Worm (Caenorhabditis elegans): ENCODE measurements around the gene srg-10.

srg-10 gene

DNA sequence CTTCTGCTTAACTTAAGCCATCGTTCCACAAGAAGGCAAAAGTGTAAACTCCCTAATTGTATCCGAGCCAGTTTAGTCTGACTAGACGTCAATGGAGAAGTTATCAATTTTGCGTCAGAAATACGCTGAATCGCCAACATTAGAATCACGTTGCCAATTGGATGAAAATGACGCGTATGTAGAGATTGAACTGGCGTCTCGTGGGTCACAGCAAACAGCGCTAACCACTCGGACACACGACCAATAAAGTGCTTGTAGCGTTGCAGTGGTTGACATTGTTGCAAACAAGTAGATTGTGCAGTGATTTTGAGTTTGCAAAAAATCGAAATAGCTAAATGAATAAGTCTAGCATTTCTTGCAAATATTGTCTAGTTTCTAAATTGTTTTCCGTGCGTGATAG lies 12.0 kb downstream of the srg-10 start (continued):
- TF ChIP-seq blmp-1 (tag; optimal IDR thresholded peaks at IDR 0.05) (peak; percentile 14), lir-3 (tag; optimal IDR thresholded peaks at IDR 0.05; ENCODE audit: poor library complexity) (no peak), hlh-4 (tag; optimal IDR thresholded peaks at IDR 0.05) (no peak), lin-39 (tag; optimal IDR thresholded peaks at IDR 0.05) (no peak), dsc-1 (tag; optimal IDR thresholded peaks at IDR 0.05) (peak; percentile 73), dpl-1 (GFP tag; optimal IDR thresholded peaks at IDR 0.05) (peak; percentile 40 to 62 (median 58)), unc-130 (tag; optimal IDR thresholded peaks at IDR 0.05) (peak; percentile 76), egl-13 (tag; optimal IDR thresholded peaks at IDR 0.05) (no peak), nhr-12 (tag; optimal IDR thresholded peaks at IDR 0.05) (no peak), vab-15 (tag; optimal IDR thresholded peaks at IDR 0.05) (no peak), zip-4 (GFP tag; optimal IDR thresholded peaks at IDR 0.05) (peak; percentile 4), ceh-82 (tag; optimal IDR thresholded peaks at IDR 0.05) (peak; percentile 20 to 64 (median 61)), nhr-47 (tag; optimal IDR thresholded peaks at IDR 0.05) (peak; percentile 73), nhr-11 (tag; optimal IDR thresholded peaks at IDR 0.05) (no peak), xbp-1 (tag; optimal IDR thresholded peaks at IDR 0.05) (peak; percentile 61), fkh-4 (tag; optimal IDR thresholded peaks at IDR 0.05; ENCODE audit: borderline replicate concordance) (no peak), nhr-90 (tag; optimal IDR thresholded peaks at IDR 0.05; ENCODE audit: poor library complexity) (peak; percentile 85), nhr-71 (tag; optimal IDR thresholded peaks at IDR 0.05) (peak; percentile 82), F16B12.6 (tag; optimal IDR thresholded peaks at IDR 0.05) (no peak), unc-86 (tag; optimal IDR thresholded peaks at IDR 0.05) (peak; percentile 6), lin-14 (GFP tag; optimal IDR thresholded peaks at IDR 0.05) (peak; percentile 64), nhr-20 (tag; optimal IDR thresholded peaks at IDR 0.05) (peak; percentile 78), swsn-7 (tag; optimal IDR thresholded peaks at IDR 0.05) (peak; percentile 70), nhr-28 (tag; optimal IDR thresholded peaks at IDR 0.05) (no peak), nhr-77 (tag; optimal IDR thresholded peaks at IDR 0.05) (peak; percentile 66), Y116A8C.19 (tag; optimal IDR thresholded peaks at IDR 0.05; ENCODE audit: borderline replicate concordance) (no peak), nhr-85 (tag) (peak; percentile 68), snu-23 (GFP tag; optimal IDR thresholded peaks at IDR 0.05) (peak; percentile 87), pax-3 (tag; optimal IDR thresholded peaks at IDR 0.05) (peak; percentile 42), ztf-4 (tag; optimal IDR thresholded peaks at IDR 0.05) (peak; percentile 50), lin-35 (GFP tag; optimal IDR thresholded peaks at IDR 0.05) (peak; percentile 41 to 86), efl-3 (GFP tag; optimal IDR thresholded peaks at IDR 0.05) (no peak), aly-2 (tag; optimal IDR thresholded peaks at IDR 0.05) (peak; percentile 24), sup-37 (GFP tag; optimal IDR thresholded peaks at IDR 0.05) (peak; percentile 49), isw-1 (GFP tag; IDR thresholded peaks at IDR 0.05) (no peak), mef-2 (tag; optimal IDR thresholded peaks at IDR 0.05) (peak; percentile 5), fos-1 (tag; optimal IDR thresholded peaks at IDR 0.05) (peak; percentile 34), elt-2 (tag; optimal IDR thresholded peaks at IDR 0.05) (peak; percentile 71), pqm-1 (tag; optimal IDR thresholded peaks at IDR 0.05) (no peak), C16A3.4 (tag; optimal IDR thresholded peaks at IDR 0.05) (peak; percentile 82), lin-13 (GFP tag; optimal IDR thresholded peaks at IDR 0.05) (peak; percentile 59), egl-27 (tag; optimal IDR thresholded peaks at IDR 0.05) (no peak), mep-1 (tag; optimal IDR thresholded peaks at IDR 0.05) (peak; percentile 87), tbx-2 (tag; optimal IDR thresholded peaks at IDR 0.05) (peak; percentile 53), nhr-19 (GFP tag; conservative IDR thresholded peaks at IDR 0.05) (peak; percentile 77), C34B4.2 (tag; optimal IDR thresholded peaks at IDR 0.05) (no peak), mdl-1 (tag; optimal IDR thresholded peaks at IDR 0.05) (peak in 1 of 2 experiments; percentile 94), jun-1 (tag; optimal IDR thresholded peaks at IDR 0.05) (peak; percentile 37), hpl-2 (GFP tag; optimal IDR thresholded peaks at IDR 0.05) (peak; percentile 25), tlp-1 (tag; optimal IDR thresholded peaks at IDR 0.05) (no peak), skn-1 (tag; optimal IDR thresholded peaks at IDR 0.05) (peak; percentile 47), unc-30 (tag; optimal IDR thresholded peaks at IDR 0.05) (no peak), ceh-88 (GFP tag; IDR thresholded peaks at IDR 0.05) (no peak)

Data from whole organism, L1 larva.